Fruit fly (Drosophila melanogaster) whole organism, wandering third instar larva: ENCODE results near the gene Brms1.

Experiments
- Abd-B ChIP-seq: fragments of >200 bp; optimal IDR thresholded peaks from 2 replicates; lab custom pipeline; 2017; ENCODE audit warnings: missing biosample characterization, missing genetic modification characterization
- CG32264 ChIP-seq: fragments of 200-800 bp; sonication (Bioruptor generic); optimal IDR thresholded peaks from 2 replicates; lab custom pipeline; 2016; ENCODE audit warnings: missing biosample characterization, missing genetic modification characterization
- CG9705 ChIP-seq: fragments of 200-800 bp; sonication (Bioruptor generic); optimal IDR thresholded peaks from 2 replicates; lab custom pipeline; 2018; ENCODE audit warnings: missing biosample characterization, mild to moderate bottlenecking, missing genetic modification characterization
- CrebA ChIP-seq: fragments of 200-800 bp; sonication (Bioruptor generic); optimal IDR thresholded peaks from 2 replicates; lab custom pipeline; 2016; ENCODE audit warnings: missing biosample characterization, mild to moderate bottlenecking, missing genetic modification characterization, borderline replicate concordance
- Dfd ChIP-seq: fragments of >200 bp; optimal IDR thresholded peaks from 2 replicates; lab custom pipeline; 2017; ENCODE audit warnings: missing biosample characterization, missing genetic modification characterization
- Dif ChIP-seq: fragments of 200-275, 200-300 bp; sonication (Bioruptor generic); optimal IDR thresholded peaks from 2 replicates; lab custom pipeline; 2018; ENCODE audit warnings: missing biosample characterization, missing genetic modification characterization; ENCODE audit not compliant: partially characterized antibody
- GATAd ChIP-seq: sonication (Bioruptor generic); optimal IDR thresholded peaks from 2 replicates; lab custom pipeline; 2016; ENCODE audit warnings: missing biosample characterization, missing genetic modification characterization
- HLH106 ChIP-seq: fragments of 200-800 bp; optimal IDR thresholded peaks from 3 replicates; lab custom pipeline; 2019; ENCODE audit warnings: missing biosample characterization, mild to moderate bottlenecking, missing genetic modification characterization, moderate library complexity
- Hnf4 ChIP-seq: fragments of 200-800 bp; sonication (Bioruptor generic); optimal IDR thresholded peaks from 2 replicates; lab custom pipeline; 2016; ENCODE audit warnings: missing biosample characterization, mild to moderate bottlenecking, missing genetic modification characterization
- Hr78 ChIP-seq: fragments of >200 bp; optimal IDR thresholded peaks from 2 replicates; lab custom pipeline; 2017; ENCODE audit warnings: missing biosample characterization, missing genetic modification characterization
- Hr83 ChIP-seq: fragments of 200-300 bp; sonication (Bioruptor generic); optimal IDR thresholded peaks from 2 replicates; lab custom pipeline; 2016; ENCODE audit warnings: missing biosample characterization, mild to moderate bottlenecking, missing genetic modification characterization, moderate library complexity; ENCODE audit not compliant: poor library complexity, severe bottlenecking
- Jra ChIP-seq: sonication (Bioruptor generic); optimal IDR thresholded peaks from 2 replicates; lab custom pipeline; 2016; ENCODE audit warnings: missing biosample characterization, missing genetic modification characterization
- Mio ChIP-seq: sonication (Bioruptor generic); optimal IDR thresholded peaks from 2 replicates; lab custom pipeline; 2016; ENCODE audit warnings: missing biosample characterization, missing genetic modification characterization
- Myc ChIP-seq: fragments of >200 bp; optimal IDR thresholded peaks from 2 replicates; lab custom pipeline; 2017
- N ChIP-seq: fragments of >200 bp; optimal IDR thresholded peaks from 2 replicates; lab custom pipeline; 2018; ENCODE audit warnings: missing biosample characterization, missing external identifiers, missing genetic modification characterization
- OdsH ChIP-seq: fragments of 200-800 bp; sonication (Bioruptor generic); optimal IDR thresholded peaks from 2 replicates; lab custom pipeline; 2016; ENCODE audit warnings: missing biosample characterization, mild to moderate bottlenecking, missing genetic modification characterization
- Rel ChIP-seq, 2 experiments: fragments of 200-800 bp; sonication (Bioruptor generic) in 1 of 2; optimal IDR thresholded peaks; 2 replicates in 1 of 2; 3 replicates in 1 of 2; lab custom pipeline; 2016 to 2019; ENCODE audit warnings: mild to moderate bottlenecking in 2 of 2, missing biosample characterization in 2 of 2, missing genetic modification characterization in 2 of 2, moderate library complexity in 1 of 2
- Sp1 ChIP-seq: fragments of 200-800 bp; sonication (Bioruptor generic); optimal IDR thresholded peaks from 3 replicates; lab custom pipeline; 2019; ENCODE audit warnings: missing biosample characterization, mild to moderate bottlenecking, missing genetic modification characterization, moderate library complexity
- Vsx2 ChIP-seq: fragments of 200-300, 225-300 bp; sonication (Bioruptor generic); optimal IDR thresholded peaks from 2 replicates; lab custom pipeline; 2018; ENCODE audit warnings: missing biosample characterization, missing genetic modification characterization; ENCODE audit not compliant: partially characterized antibody
- br ChIP-seq: fragments of 200-800 bp; sonication (Bioruptor generic); optimal IDR thresholded peaks from 2 replicates; lab custom pipeline; 2016; ENCODE audit warnings: missing biosample characterization, missing genetic modification characterization
- brk ChIP-seq: fragments of 200-800 bp; sonication (Bioruptor generic); optimal IDR thresholded peaks from 2 replicates; lab custom pipeline; 2016; ENCODE audit warnings: missing biosample characterization, mild to moderate bottlenecking, missing genetic modification characterization
- dl ChIP-seq, 2 experiments: fragments of 175-275, 200-275 bp in 1 of 2; fragments of 200-275 bp in 1 of 2; sonication (Bioruptor generic); optimal IDR thresholded peaks; lab custom pipeline; 2018; ENCODE audit warnings: mild to moderate bottlenecking in 2 of 2, missing biosample characterization in 2 of 2, missing genetic modification characterization in 2 of 2, moderate library complexity in 2 of 2; ENCODE audit not compliant: partially characterized antibody in 2 of 2, insufficient read depth in 1 of 2
- dmrt93B ChIP-seq: fragments of 200-800 bp; sonication (Bioruptor generic); optimal IDR thresholded peaks from 2 replicates; lab custom pipeline; 2018; ENCODE audit warnings: missing biosample characterization, mild to moderate bottlenecking, missing genetic modification characterization
- dsf ChIP-seq: sonication (Bioruptor generic); optimal IDR thresholded peaks from 2 replicates; lab custom pipeline; 2016; ENCODE audit warnings: missing biosample characterization, missing genetic modification characterization, borderline replicate concordance
- ey ChIP-seq: fragments of 200-800 bp; sonication (Bioruptor generic); optimal IDR thresholded peaks from 2 replicates; lab custom pipeline; 2016; ENCODE audit warnings: missing biosample characterization, missing genetic modification characterization
- foxo ChIP-seq, 2 experiments: fragments of 200-800 bp; sonication (Bioruptor generic); optimal IDR thresholded peaks; 2 replicates in 1 of 2; 3 replicates in 1 of 2; lab custom pipeline; 2016 to 2017; ENCODE audit warnings: missing biosample characterization in 2 of 2, missing genetic modification characterization in 2 of 2
- fru ChIP-seq: fragments of 200-800 bp; sonication (Bioruptor generic); optimal IDR thresholded peaks from 3 replicates; lab custom pipeline; 2016; ENCODE audit warnings: missing biosample characterization, mild to moderate bottlenecking, missing genetic modification characterization
- h ChIP-seq: fragments of 200-800 bp; sonication (Bioruptor generic); optimal IDR thresholded peaks from 3 replicates; lab custom pipeline; 2016; ENCODE audit warnings: missing biosample characterization, mild to moderate bottlenecking, missing genetic modification characterization
- jim ChIP-seq: fragments of 175-275, 200-325 bp; sonication (Bioruptor generic); optimal IDR thresholded peaks from 2 replicates; lab custom pipeline; 2016; ENCODE audit warnings: missing biosample characterization, mild to moderate bottlenecking, missing genetic modification characterization
- lola ChIP-seq: fragments of >200 bp; optimal IDR thresholded peaks from 2 replicates; lab custom pipeline; 2017; ENCODE audit warnings: missing biosample characterization, missing genetic modification characterization
- pan ChIP-seq: fragments of >200 bp; optimal IDR thresholded peaks from 2 replicates; lab custom pipeline; 2017
- psq ChIP-seq: fragments of 200-800 bp; sonication (Bioruptor generic); optimal IDR thresholded peaks from 3 replicates; lab custom pipeline; 2017; ENCODE audit warnings: missing biosample characterization, mild to moderate bottlenecking, missing genetic modification characterization, moderate library complexity
- rgr ChIP-seq: fragments of 200-800 bp; sonication (Bioruptor generic); optimal IDR thresholded peaks from 3 replicates; lab custom pipeline; 2016; ENCODE audit warnings: missing biosample characterization, mild to moderate bottlenecking, missing genetic modification characterization
- sage ChIP-seq: fragments of 200-800 bp; sonication (Bioruptor generic); optimal IDR thresholded peaks from 2 replicates; lab custom pipeline; 2016; ENCODE audit warnings: missing biosample characterization, mild to moderate bottlenecking, missing genetic modification characterization
- sv ChIP-seq: fragments of 200-800 bp; sonication (Bioruptor generic); optimal IDR thresholded peaks from 3 replicates; lab custom pipeline; 2016; ENCODE audit warnings: missing biosample characterization, missing genetic modification characterization
- tai ChIP-seq: sonication (Bioruptor generic); optimal IDR thresholded peaks from 2 replicates; lab custom pipeline; 2016; ENCODE audit warnings: missing biosample characterization, missing genetic modification characterization
- usp ChIP-seq: fragments of >200 bp; optimal IDR thresholded peaks from 2 replicates; lab custom pipeline; 2017; ENCODE audit warnings: missing biosample characterization, missing genetic modification characterization
- woc ChIP-seq: sonication (Bioruptor generic); optimal IDR thresholded peaks from 2 replicates; lab custom pipeline; 2016; ENCODE audit warnings: missing biosample characterization, mild to moderate bottlenecking, missing genetic modification characterization

Brms1 gene

DNA sequence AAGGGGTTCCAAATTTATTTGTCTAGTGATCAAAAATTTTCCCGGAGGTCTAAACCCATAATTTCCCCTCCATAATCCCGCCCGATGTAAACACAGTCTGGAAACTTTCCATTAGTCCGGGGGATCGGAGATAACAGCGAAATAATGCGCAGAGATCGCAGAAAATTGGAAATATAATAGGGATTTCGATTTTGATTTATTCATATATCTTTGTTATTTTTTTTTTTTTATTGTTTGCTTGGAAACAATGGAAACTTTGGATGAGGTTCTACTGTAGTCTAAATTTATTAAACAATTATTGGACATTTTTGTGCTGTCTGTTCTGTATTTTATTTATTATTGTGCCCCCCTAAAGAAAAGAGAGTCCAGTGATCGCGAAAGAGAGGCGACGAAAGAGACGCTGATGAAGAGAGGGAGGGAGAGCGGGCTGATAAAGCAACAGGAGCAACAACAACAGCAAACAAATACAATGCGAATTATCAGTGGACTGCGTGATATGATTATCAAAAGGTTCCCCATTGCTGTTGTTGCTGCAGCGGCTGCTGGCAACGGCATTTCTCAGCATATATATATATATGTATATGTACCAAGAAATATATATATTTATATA is 14.2 kb downstream of the Brms1 start:
- TF ChIP-seq Hr78 (GFP tag; lab: Kevin White, UChicago), result no peak
- no peak for TF ChIP-seq woc (GFP tag; lab: Kevin White, UChicago)
- TF ChIP-seq rgr (GFP tag; lab: Kevin White, UChicago), result peak; percentile 61
- no peak for TF ChIP-seq dmrt93B (GFP tag; lab: Kevin White, UChicago)
- TF ChIP-seq OdsH (GFP tag; lab: Kevin White, UChicago), result peak; percentile 34
- TF ChIP-seq CG32264 (GFP tag; lab: Kevin White, UChicago), result no peak
- no peak for TF ChIP-seq Hnf4 (GFP tag; lab: Kevin White, UChicago)
- peak; percentile 45 to 71 for TF ChIP-seq dl (GFP tag; optimal IDR thresholded peaks at IDR 0.05; lab: Kevin White, UChicago; ENCODE audit: insufficient read depth in 1 of 2, partially characterized antibody in 2 of 2)
- no peak for TF ChIP-seq CrebA (GFP tag; lab: Kevin White, UChicago)
- no peak for TF ChIP-seq sage (GFP tag; lab: Kevin White, UChicago)
- TF ChIP-seq Dif (GFP tag; lab: Kevin White, UChicago), result peak; percentile 36
- no peak for TF ChIP-seq dsf
- TF ChIP-seq Sp1 (GFP tag; lab: Kevin White, UChicago), result no peak
- TF ChIP-seq GATAd (GFP tag; lab: Kevin White, UChicago), result no peak
- peak; percentile 41 for TF ChIP-seq h (GFP tag; lab: Kevin White, UChicago)
- no peak for TF ChIP-seq Myc
- TF ChIP-seq Hr83 (GFP tag; lab: Kevin White, UChicago), result no peak
- TF ChIP-seq Vsx2 (GFP tag; lab: Kevin White, UChicago), result no peak
- TF ChIP-seq sv (GFP tag; lab: Kevin White, UChicago), result no peak
- TF ChIP-seq N (GFP tag; lab: Kevin White, UChicago), result no peak
- no peak for TF ChIP-seq Jra (GFP tag; lab: Kevin White, UChicago)
- peak; percentile 42 for TF ChIP-seq ey
- TF ChIP-seq psq (GFP tag; lab: Kevin White, UChicago), result peak; percentile 44
- no peak for TF ChIP-seq lola (GFP tag; lab: Kevin White, UChicago)
- TF ChIP-seq tai (GFP tag; lab: Kevin White, UChicago), result no peak
- TF ChIP-seq pan (lab: Kevin White, UChicago), result no peak
- TF ChIP-seq Mio (GFP tag; lab: Kevin White, UChicago), result no peak
- peak in 1 of 2 experiments; percentile 43 for TF ChIP-seq foxo (GFP tag; optimal IDR thresholded peaks at IDR 0.05; lab: Kevin White, UChicago)
- peak; percentile 43 for TF ChIP-seq fru (GFP tag; lab: Kevin White, UChicago)
- TF ChIP-seq HLH106 (tag; lab: Kevin White, UChicago), result no peak
- TF ChIP-seq Dfd (GFP tag; lab: Kevin White, UChicago), result no peak
- no peak for TF ChIP-seq Rel (GFP tag; optimal IDR thresholded peaks at IDR 0.05; lab: Kevin White, UChicago)
- peak; percentile 46 for TF ChIP-seq Rel (tag; optimal IDR thresholded peaks at IDR 0.05; lab: Kevin White, UChicago)
- TF ChIP-seq br (GFP tag; lab: Kevin White, UChicago), result no peak
- TF ChIP-seq CG9705 (GFP tag; lab: Kevin White, UChicago), result no peak
- no peak for TF ChIP-seq Abd-B
- no peak for TF ChIP-seq jim
- no peak for TF ChIP-seq brk (GFP tag; lab: Kevin White, UChicago)
- no peak for TF ChIP-seq usp (GFP tag; lab: Kevin White, UChicago)
- TF ChIP-seq, all 38 proteins: peak for 10

- TF ChIP-seq Jra (GFP tag; lab: Kevin White, UChicago), result no peak
- TF ChIP-seq Hr78 (GFP tag; lab: Kevin White, UChicago), result no peak
- TF ChIP-seq sage (GFP tag; lab: Kevin White, UChicago), result no peak
- TF ChIP-seq GATAd (GFP tag; lab: Kevin White, UChicago), result no peak
- no peak for TF ChIP-seq fru (GFP tag; lab: Kevin White, UChicago)
- TF ChIP-seq foxo (GFP tag; optimal IDR thresholded peaks at IDR 0.05; lab: Kevin White, UChicago), result no peak
- TF ChIP-seq N (GFP tag; lab: Kevin White, UChicago), result no peak
- TF ChIP-seq HLH106 (tag; lab: Kevin White, UChicago), result no peak
- TF ChIP-seq Dif (GFP tag; lab: Kevin White, UChicago), result no peak
- no peak for TF ChIP-seq lola (GFP tag; lab: Kevin White, UChicago)
- no peak for TF ChIP-seq sv (GFP tag; lab: Kevin White, UChicago)
- no peak for TF ChIP-seq brk (GFP tag; lab: Kevin White, UChicago)
These were observed 15.5 kb downstream of the Brms1 start for dm6 chrX:12893969-12894368.
